In genomic region chr3R:5215334-5216307, dm6 we compare ENCODE assay signal across 1 fruit fly cellular context.
TF ChIP-seq lines count a peak whose summit lies in the region.

No protein-coding gene starts in this region.

TF ChIP-seq in whole organism, embryonic, 481 proteins besides CTCF, POLR2A, EP300 and RAD21 (continued from another document):
- TF ChIP-seq bsh (GFP tag; optimal IDR thresholded peaks at IDR 0.05; lab: Kevin White, UChicago) (peak; percentile 84 to 99), esg (GFP tag; conservative IDR thresholded peaks at IDR 0.05; lab: Robert Waterston, UW) (peak; percentile 33; the same call in 1 of the 2 replicates), dimm (GFP tag; IDR thresholded peaks at IDR 0.05; lab: Robert Waterston, UW) (peak; percentile 89), CkIIα-i1 (GFP tag; IDR thresholded peaks at IDR 0.05; lab: Robert Waterston, UW) (no peak), ranshi (GFP tag; IDR thresholded peaks at IDR 0.05; lab: Robert Waterston, UW) (peak; percentile 94), CG11560 (tag; IDR thresholded peaks at IDR 0.05; lab: Robert Waterston, UW) (peak; percentile 60; the same call in 1 of the 3 replicates), CG8924 (tag; optimal IDR thresholded peaks at IDR 0.05; lab: Kevin White, UChicago) (peak; percentile 95), CG10654 (GFP tag; optimal IDR thresholded peaks at IDR 0.05; lab: Kevin White, UChicago) (peak; percentile 99), Poxn (GFP tag; IDR thresholded peaks at IDR 0.05; lab: Robert Waterston, UW) (no peak), insv (GFP tag; optimal IDR thresholded peaks at IDR 0.05; lab: Kevin White, UChicago) (peak; percentile 78 to 82), oc (tag; optimal IDR thresholded peaks at IDR 0.05; lab: Kevin White, UChicago) (peak; percentile 99), CG3281 (GFP tag; optimal IDR thresholded peaks at IDR 0.05; lab: Kevin White, UChicago) (peak; percentile 64), fd96Cb (tag; optimal IDR thresholded peaks at IDR 0.05; lab: Kevin White, UChicago) (peak; percentile 91), z (GFP tag; IDR thresholded peaks at IDR 0.05; lab: Robert Waterston, UW) (peak; percentile 89), CG31441 (GFP tag; IDR thresholded peaks at IDR 0.05; lab: Robert Waterston, UW) (peak; percentile 91), NfI (GFP tag; optimal IDR thresholded peaks at IDR 0.05; lab: Kevin White, UChicago) (peak; percentile 74), disco-r (GFP tag; optimal IDR thresholded peaks at IDR 0.05; lab: Kevin White, UChicago) (peak; percentile 98), CG14441 (GFP tag; IDR thresholded peaks at IDR 0.05; lab: Robert Waterston, UW) (peak; percentile 68), kni (GFP tag; optimal IDR thresholded peaks at IDR 0.05; lab: Kevin White, UChicago) (peak; percentile 100), Ptx1 (GFP tag; IDR thresholded peaks at IDR 0.05; lab: Robert Waterston, UW) (peak; percentile 69), MESR4 (GFP tag; optimal IDR thresholded peaks at IDR 0.05; lab: Kevin White, UChicago) (peak; percentile 73), Optix (GFP tag; IDR thresholded peaks at IDR 0.05; lab: Robert Waterston, UW) (peak; percentile 97), nau (GFP tag; optimal IDR thresholded peaks at IDR 0.05; lab: Kevin White, UChicago) (peak; percentile 99), BEAF-32 (GFP tag; optimal IDR thresholded peaks at IDR 0.05; lab: Kevin White, UChicago) (no peak), CG30403 (GFP tag; optimal IDR thresholded peaks at IDR 0.05; lab: Kevin White, UChicago) (peak; percentile 77), CG13775 (GFP tag; optimal IDR thresholded peaks at IDR 0.05; lab: Kevin White, UChicago) (peak; percentile 95), trh (GFP tag; optimal IDR thresholded peaks at IDR 0.05; lab: Kevin White, UChicago) (peak; percentile 99), CG14860 (GFP tag; IDR thresholded peaks at IDR 0.05; lab: Robert Waterston, UW; ENCODE audit: partially characterized antibody) (no peak), Tbp (GFP tag; optimal IDR thresholded peaks at IDR 0.05; lab: Kevin White, UChicago) (no peak), Six4 (GFP tag; optimal IDR thresholded peaks at IDR 0.05; lab: Kevin White, UChicago) (peak; percentile 99), CG9727 (GFP tag; optimal IDR thresholded peaks at IDR 0.05; lab: Kevin White, UChicago) (peak; percentile 100), CG12071 (GFP tag; optimal IDR thresholded peaks at IDR 0.05; lab: Kevin White, UChicago) (peak; percentile 98), CG4424 (GFP tag; optimal IDR thresholded peaks at IDR 0.05; lab: Kevin White, UChicago) (peak; percentile 96), CG31365 (tag; optimal IDR thresholded peaks at IDR 0.05; lab: Kevin White, UChicago) (peak; percentile 92), corto (GFP tag; optimal IDR thresholded peaks at IDR 0.05; lab: Kevin White, UChicago) (peak; percentile 84), CG10543 (GFP tag; optimal IDR thresholded peaks at IDR 0.05; lab: Kevin White, UChicago) (peak; percentile 93), Med (GFP tag; lab: Kevin White, UChicago) (peak; percentile 99), CG9817 (tag; optimal IDR thresholded peaks at IDR 0.05; lab: Kevin White, UChicago) (peak; percentile 67)
